Fruit fly (Drosophila melanogaster) whole organism, pupa: ENCODE measurements around the gene lcs.

Experiments used
- CG10348 ChIP-seq: fragments of 200-800 bp; sonication (Bioruptor generic); IDR thresholded peaks from 2 replicates; pipeline ENCODE4 v1.3.6; 2022; ENCODE audit warnings: missing biosample characterization, missing genetic modification characterization
- CG12605 ChIP-seq: fragments of 200-800 bp; sonication (Bioruptor generic); IDR thresholded peaks from 2 replicates; pipeline ENCODE4 v1.3.6; 2022; ENCODE audit warnings: missing biosample characterization, missing genetic modification characterization
- CG13204 ChIP-seq: fragments of 200-800 bp; sonication (Bioruptor generic); optimal IDR thresholded peaks from 2 replicates; lab custom pipeline; 2018; ENCODE audit warnings: missing biosample characterization, mild to moderate bottlenecking, missing genetic modification characterization, moderate library complexity
- CG14655 ChIP-seq: fragments of 200-800 bp; sonication (Bioruptor generic); optimal IDR thresholded peaks from 3 replicates; lab custom pipeline; 2017; ENCODE audit warnings: mild to moderate bottlenecking, missing biosample characterization, missing genetic modification reagents, missing genetic modification characterization
- CG15710 ChIP-seq: fragments of 200-800 bp; sonication (Bioruptor generic); optimal IDR thresholded peaks from 2 replicates; lab custom pipeline; 2018; ENCODE audit warnings: missing biosample characterization, mild to moderate bottlenecking, missing genetic modification characterization, moderate library complexity
- CG17806 ChIP-seq: fragments of 200-800 bp; sonication (Bioruptor generic); optimal IDR thresholded peaks from 2 replicates; lab custom pipeline; 2018; ENCODE audit warnings: missing biosample characterization, mild to moderate bottlenecking, missing genetic modification characterization, moderate library complexity
- CG32121 ChIP-seq: fragments of 200-800 bp; sonication (Bioruptor generic); IDR thresholded peaks from 2 replicates; pipeline ENCODE4 v1.3.6; 2022; ENCODE audit warnings: missing biosample characterization, missing genetic modification characterization
- CG34367 ChIP-seq: fragments of 200-800 bp; sonication (Bioruptor generic); optimal IDR thresholded peaks from 2 replicates; lab custom pipeline; 2018; ENCODE audit warnings: missing biosample characterization, mild to moderate bottlenecking, missing genetic modification characterization
- CG4496 ChIP-seq: fragments of 200-800 bp; sonication (Bioruptor generic); IDR thresholded peaks from 3 replicates; pipeline ENCODE4 v1.3.6; 2022; ENCODE audit warnings: missing biosample characterization, missing genetic modification characterization
- CG8159 ChIP-seq: fragments of 200-800 bp; sonication (Bioruptor generic); optimal IDR thresholded peaks from 3 replicates; lab custom pipeline; 2018; ENCODE audit warnings: missing biosample characterization, mild to moderate bottlenecking, missing genetic modification characterization, moderate library complexity
- CG8301 ChIP-seq: fragments of 200-800 bp; sonication (Bioruptor generic); optimal IDR thresholded peaks from 2 replicates; lab custom pipeline; 2018; ENCODE audit warnings: missing biosample characterization, mild to moderate bottlenecking, missing genetic modification characterization
- CG9948 ChIP-seq: fragments of 200-800 bp; sonication (Bioruptor generic); optimal IDR thresholded peaks from 2 replicates; lab custom pipeline; 2018; ENCODE audit warnings: missing biosample characterization, mild to moderate bottlenecking, missing genetic modification characterization, moderate library complexity
- D1 ChIP-seq: fragments of 200-800 bp; sonication (Bioruptor generic); optimal IDR thresholded peaks from 2 replicates; lab custom pipeline; 2018; ENCODE audit warnings: missing biosample characterization, mild to moderate bottlenecking, missing genetic modification characterization, moderate library complexity
- EcR ChIP-seq: fragments of 200-800 bp; sonication (Bioruptor generic); optimal IDR thresholded peaks from 3 replicates; lab custom pipeline; 2019; ENCODE audit warnings: missing biosample characterization, missing genetic modification characterization, mild to moderate bottlenecking, moderate library complexity, missing genetic modification reagents
- Ets98B ChIP-seq: fragments of 200-800 bp; sonication (Bioruptor generic); IDR thresholded peaks from 2 replicates; pipeline ENCODE4 v1.3.6; 2022; ENCODE audit warnings: missing biosample characterization, missing genetic modification characterization
- Pif1A ChIP-seq: fragments of 200-800 bp; sonication (Bioruptor generic); optimal IDR thresholded peaks from 3 replicates; lab custom pipeline; 2016; ENCODE audit warnings: missing biosample characterization, missing genetic modification characterization
- Pif1B ChIP-seq: fragments of 200-800 bp; sonication (Bioruptor generic); optimal IDR thresholded peaks from 3 replicates; lab custom pipeline; 2016; ENCODE audit warnings: missing biosample characterization, missing genetic modification characterization
- Snoo ChIP-seq: fragments of 200-800 bp; sonication (Bioruptor generic); optimal IDR thresholded peaks from 3 replicates; lab custom pipeline; 2017; ENCODE audit warnings: missing biosample characterization, mild to moderate bottlenecking, missing genetic modification characterization, inconsistent platforms
- fd96Ca ChIP-seq: fragments of 200-800 bp; sonication (Bioruptor generic); IDR thresholded peaks from 3 replicates; pipeline ENCODE4 v1.3.6; 2022; ENCODE audit warnings: missing biosample characterization, missing genetic modification characterization
- gl ChIP-seq: fragments of 200-800 bp; sonication (Bioruptor generic); optimal IDR thresholded peaks from 2 replicates; lab custom pipeline; 2018; ENCODE audit warnings: missing biosample characterization, mild to moderate bottlenecking, missing genetic modification characterization
- rn ChIP-seq: fragments of 200-800 bp; sonication (Bioruptor generic); IDR thresholded peaks from 2 replicates; pipeline ENCODE4 v1.3.6; 2022; ENCODE audit warnings: missing biosample characterization, missing genetic modification characterization

lcs gene

DNA sequence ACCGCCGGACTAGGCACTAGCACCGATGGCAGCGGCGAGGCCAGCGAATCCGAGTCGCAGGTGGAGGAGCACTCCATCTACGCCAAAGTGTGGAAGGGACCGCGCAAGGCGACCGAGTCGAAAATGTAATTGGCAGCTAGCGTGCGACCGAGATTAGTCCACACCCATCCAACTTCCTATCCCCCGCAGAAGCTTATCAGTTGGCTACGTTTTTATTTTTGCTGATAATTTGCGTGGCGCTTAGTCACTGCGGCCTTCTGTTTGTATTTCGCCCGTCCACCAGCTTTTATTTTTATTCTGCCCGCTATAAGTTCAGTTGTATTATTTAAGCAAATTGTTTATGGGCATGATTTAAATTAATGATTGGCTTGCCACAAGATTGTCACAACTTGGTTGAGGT is 43.6 kb downstream of the lcs start:
- no peak for TF ChIP-seq CG4496
- no peak for TF ChIP-seq gl
- TF ChIP-seq CG17806 = no peak
- TF ChIP-seq Pif1B = no peak
- TF ChIP-seq CG8301 = no peak
- no peak for TF ChIP-seq CG14655
- no peak for TF ChIP-seq CG9948
- no peak for TF ChIP-seq CG32121 (GFP tag; lab: Robert Waterston, UW)
- TF ChIP-seq Pif1A = no peak
- TF ChIP-seq CG34367 = no peak
- TF ChIP-seq Snoo (tag; lab: Kevin White, UChicago) = no peak
- no peak for TF ChIP-seq D1 (tag; lab: Kevin White, UChicago)
- no peak for TF ChIP-seq CG15710 (tag; lab: Kevin White, UChicago)
- no peak for TF ChIP-seq fd96Ca (GFP tag; lab: Robert Waterston, UW)
- no peak for TF ChIP-seq CG12605 (GFP tag; lab: Robert Waterston, UW)
- no peak for TF ChIP-seq CG8159
- no peak for TF ChIP-seq rn (GFP tag; lab: Robert Waterston, UW)
- no peak for TF ChIP-seq Ets98B
- TF ChIP-seq, all 21 proteins: peak for 0

DNA sequence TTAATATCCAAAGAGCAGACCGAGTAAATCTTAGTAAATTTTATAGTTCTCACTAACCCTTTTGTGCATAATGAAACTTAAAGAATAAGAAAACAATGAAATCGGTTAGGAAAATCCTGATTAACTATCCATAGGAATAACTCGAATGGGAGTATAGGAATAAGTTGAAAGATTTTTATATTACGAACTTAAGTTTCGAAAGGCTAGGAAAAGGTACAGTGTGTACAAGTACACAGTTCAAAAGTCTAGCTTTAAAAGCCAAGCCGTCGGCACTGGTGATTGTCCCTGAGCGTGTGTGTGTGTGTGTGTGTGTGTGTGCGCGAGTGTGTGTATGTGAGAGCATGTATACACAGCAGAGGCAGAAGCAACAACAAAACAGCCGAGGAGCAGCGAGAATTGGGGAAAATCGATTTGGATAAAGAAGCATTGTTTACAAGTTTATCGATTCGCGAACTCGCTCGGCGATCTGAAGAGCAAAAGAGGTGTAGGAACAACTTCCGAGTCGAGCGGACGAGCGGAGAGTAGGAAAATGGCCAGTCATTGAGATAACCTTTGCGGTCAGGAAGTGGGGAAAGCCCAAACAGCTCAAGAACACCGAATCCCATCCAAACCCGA is 45.8 kb downstream of the lcs start:
- no peak for TF ChIP-seq CG14655
- no peak for TF ChIP-seq CG15710 (tag; lab: Kevin White, UChicago)
- TF ChIP-seq gl = no peak
- TF ChIP-seq Ets98B = no peak

- TF ChIP-seq Pif1B (peak; percentile 55), CG4496 (peak; percentile 65; the same call in 2 of the 3 replicates), Pif1A (no peak), CG13204 (GFP tag; lab: Kevin White, UChicago) (no peak), fd96Ca (GFP tag; lab: Robert Waterston, UW) (peak; percentile 45; the same call in 2 of the 3 replicates), CG17806 (peak; percentile 54), rn (GFP tag; lab: Robert Waterston, UW) (no peak), Ets98B (peak; percentile 23; the same call in 1 of the 2 replicates), CG8301 (peak; percentile 57), CG34367 (peak; percentile 63), Snoo (tag; lab: Kevin White, UChicago) (peak; percentile 70), CG15710 (tag; lab: Kevin White, UChicago) (peak; percentile 62), CG10348 (GFP tag; lab: Robert Waterston, UW) (0 out of 2 replicates have a peak, but pooled peaks have one; percentile 13), CG8159 (peak; percentile 68), CG9948 (peak; percentile 54), D1 (tag; lab: Kevin White, UChicago) (no peak), EcR (GFP tag; lab: Kevin White, UChicago) (peak; percentile 30)
Measured at dm6 chrX:21349800-21350309, 47.3 kb downstream of the lcs start, which contains the start of the genes peng and sol. Gene peng (minus strand): TSS chrX:21349843. Gene sol (plus strand): TSS chrX:21350280.
